Fruit fly (Drosophila melanogaster) whole organism, embryonic: Measurements from ENCODE around the gene Cap-D3.

Source experiments
- BEAF-32 ChIP-seq: fragments of 200-800 bp; sonication (Bioruptor generic); optimal IDR thresholded peaks from 3 replicates; lab custom pipeline; 2017; ENCODE audit warnings: missing biosample characterization, missing genetic modification characterization, mild to moderate bottlenecking, moderate library complexity, missing genetic modification reagents
- CG11504 ChIP-seq: fragments of 200-800 bp; sonication (Bioruptor generic); optimal IDR thresholded peaks from 3 replicates; lab custom pipeline; 2019; ENCODE audit warnings: missing biosample characterization, mild to moderate bottlenecking, missing genetic modification characterization, moderate library complexity
- CG12744 ChIP-seq: fragments of 200-800 bp; sonication (Bioruptor generic); optimal IDR thresholded peaks from 2 replicates; lab custom pipeline; 2016; ENCODE audit warnings: missing biosample characterization, missing genetic modification characterization
- CG15073 ChIP-seq: fragments of 200-800 bp; sonication (Bioruptor generic); optimal IDR thresholded peaks from 2 replicates; lab custom pipeline; 2016; ENCODE audit warnings: missing biosample characterization, missing genetic modification characterization
- CG18011 ChIP-seq: fragments of 200-800 bp; sonication (Bioruptor generic); optimal IDR thresholded peaks from 2 replicates; lab custom pipeline; 2017; ENCODE audit warnings: missing biosample characterization, missing genetic modification characterization, mild to moderate bottlenecking, moderate library complexity, missing genotype
- CG1832 ChIP-seq: fragments of 200-800 bp; sonication (Bioruptor generic); optimal IDR thresholded peaks from 2 replicates; lab custom pipeline; 2017; ENCODE audit warnings: missing biosample characterization, mild to moderate bottlenecking, missing genetic modification characterization, inconsistent platforms
- CG18476 ChIP-seq: fragments of 200-800 bp; sonication (Bioruptor generic); optimal IDR thresholded peaks from 2 replicates; lab custom pipeline; 2016; ENCODE audit warnings: missing biosample characterization, mild to moderate bottlenecking, missing genetic modification characterization
- CG30020 ChIP-seq: fragments of 200-800 bp; optimal IDR thresholded peaks from 2 replicates; lab custom pipeline; 2019; ENCODE audit warnings: missing biosample characterization, mild to moderate bottlenecking, missing genetic modification characterization, moderate library complexity
- CG31388 ChIP-seq: fragments of 200-800 bp; sonication (Bioruptor generic); optimal IDR thresholded peaks from 2 replicates; lab custom pipeline; 2016; ENCODE audit warnings: missing biosample characterization, missing genetic modification characterization
- CG32532 ChIP-seq: fragments of 200-800 bp; sonication (Bioruptor generic); IDR thresholded peaks from 2 replicates; pipeline ENCODE4 v1.3.6; 2022; ENCODE audit warnings: missing biosample characterization, missing genetic modification characterization
- CG5953 ChIP-seq: fragments of 200-800 bp; sonication (Bioruptor generic); IDR thresholded peaks from 2 replicates; pipeline ENCODE4 v1.3.6; 2022; ENCODE audit warnings: missing biosample characterization, missing genetic modification characterization
- CG6175 ChIP-seq: fragments of 200-800 bp; sonication (Bioruptor generic); IDR thresholded peaks from 3 replicates; pipeline ENCODE4 v1.3.6; 2022; ENCODE audit warnings: missing biosample characterization, missing genetic modification characterization
- CG6765 ChIP-seq: fragments of 200-800 bp; sonication (Bioruptor generic); optimal IDR thresholded peaks from 3 replicates; lab custom pipeline; 2017; ENCODE audit warnings: missing biosample characterization, mild to moderate bottlenecking, missing genetic modification characterization
- CG7786 ChIP-seq: fragments of 200-800 bp; sonication (Bioruptor generic); optimal IDR thresholded peaks from 2 replicates; lab custom pipeline; 2016; ENCODE audit warnings: missing biosample characterization, missing genetic modification characterization
- CG8765 ChIP-seq: fragments of 200-800 bp; sonication (Bioruptor generic); IDR thresholded peaks from 2 replicates; pipeline ENCODE4 v1.3.6; 2022; ENCODE audit warnings: missing biosample characterization, missing genetic modification characterization
- CoRest ChIP-seq: fragments of 200-800 bp; sonication (Bioruptor generic); optimal IDR thresholded peaks from 3 replicates; lab custom pipeline; 2018; ENCODE audit warnings: missing biosample characterization, mild to moderate bottlenecking, missing genetic modification characterization, moderate library complexity
- Dp ChIP-seq: fragments of 200-800 bp; sonication (Bioruptor generic); optimal IDR thresholded peaks from 2 replicates; lab custom pipeline; 2018; ENCODE audit warnings: missing biosample characterization, mild to moderate bottlenecking, missing genetic modification characterization, moderate library complexity
- Fer1 ChIP-seq: fragments of 200-800 bp; sonication (Bioruptor generic); optimal IDR thresholded peaks from 2 replicates; lab custom pipeline; 2017; ENCODE audit warnings: missing biosample characterization, mild to moderate bottlenecking, missing genetic modification characterization
- Mrtf ChIP-seq: fragments of 200-800 bp; sonication (Bioruptor generic); IDR thresholded peaks from 3 replicates; pipeline ENCODE4 v1.3.6; 2022; ENCODE audit warnings: missing biosample characterization, missing genetic modification characterization
- NC2β ChIP-seq: fragments of 200-800 bp; sonication (Bioruptor generic); optimal IDR thresholded peaks from 2 replicates; lab custom pipeline; 2016; ENCODE audit warnings: missing biosample characterization, missing genetic modification characterization
- Rfx ChIP-seq: fragments of 200-800 bp; sonication (Bioruptor generic); IDR thresholded peaks from 2 replicates; pipeline ENCODE4 v1.3.6; 2022; ENCODE audit warnings: missing biosample characterization, missing genetic modification characterization
- Sin3A ChIP-seq: fragments of >200 bp; optimal IDR thresholded peaks from 2 replicates; lab custom pipeline; 2018
- Sox102F ChIP-seq: fragments of 200-800 bp; sonication (Bioruptor generic); optimal IDR thresholded peaks from 2 replicates; lab custom pipeline; 2018; ENCODE audit warnings: missing biosample characterization, mild to moderate bottlenecking, missing genetic modification characterization, moderate library complexity
- TFAM ChIP-seq: fragments of 200-800 bp; sonication (Bioruptor generic); optimal IDR thresholded peaks from 2 replicates; lab custom pipeline; 2017; ENCODE audit warnings: missing biosample characterization, missing genetic modification characterization, inconsistent platforms
- YL-1 ChIP-seq: fragments of 200-800 bp; sonication (Bioruptor generic); optimal IDR thresholded peaks from 3 replicates; lab custom pipeline; 2017; ENCODE audit warnings: missing biosample characterization, mild to moderate bottlenecking, missing genetic modification characterization
- amos ChIP-seq: fragments of 200-800 bp; sonication (Bioruptor generic); IDR thresholded peaks from 2 replicates; pipeline ENCODE4 v1.3.6; 2022; ENCODE audit warnings: missing biosample characterization, missing genetic modification characterization; ENCODE audit not compliant: partially characterized antibody
- ash1 ChIP-seq: fragments of 200-800 bp; sonication (Bioruptor generic); optimal IDR thresholded peaks from 2 replicates; lab custom pipeline; 2018; ENCODE audit warnings: missing biosample characterization, mild to moderate bottlenecking, missing genetic modification characterization
- br ChIP-seq: fragments of >200 bp; optimal IDR thresholded peaks from 2 replicates; lab custom pipeline; 2017
- ftz-f1 ChIP-seq: fragments of 200-800 bp; sonication (Bioruptor generic); optimal IDR thresholded peaks from 2 replicates; lab custom pipeline; 2016; ENCODE audit warnings: missing biosample characterization, missing genetic modification characterization
- gfzf ChIP-seq: fragments of 200-800 bp; sonication (Bioruptor generic); optimal IDR thresholded peaks from 2 replicates; lab custom pipeline; 2016; ENCODE audit warnings: missing biosample characterization, mild to moderate bottlenecking, missing genetic modification characterization, moderate library complexity
- gsb-n ChIP-seq: fragments of 200-800 bp; sonication (Bioruptor generic); optimal IDR thresholded peaks from 3 replicates; lab custom pipeline; 2018; ENCODE audit warnings: missing biosample characterization, mild to moderate bottlenecking, missing genetic modification characterization
- gt ChIP-seq: fragments of 200-800 bp; sonication (Bioruptor generic); IDR thresholded peaks from 2 replicates; pipeline ENCODE4 v1.3.6; 2022; ENCODE audit warnings: missing biosample characterization, missing genetic modification characterization
- ham ChIP-seq: fragments of 200-800 bp; sonication (Bioruptor generic); IDR thresholded peaks from 2 replicates; pipeline ENCODE4 v1.3.6; 2022; ENCODE audit warnings: missing biosample characterization, missing genetic modification characterization
- hb ChIP-seq: fragments of 200-800 bp; sonication (Bioruptor generic); IDR thresholded peaks from 3 replicates; pipeline ENCODE4 v1.3.6; 2022; ENCODE audit warnings: missing biosample characterization, missing genetic modification characterization; ENCODE audit not compliant: partially characterized antibody
- ind ChIP-seq: fragments of 200-800 bp; sonication (Bioruptor generic); optimal IDR thresholded peaks from 3 replicates; lab custom pipeline; 2016; ENCODE audit warnings: missing biosample characterization, missing genetic modification characterization
- jigr1 ChIP-seq: fragments of 200-800 bp; sonication (Bioruptor generic); IDR thresholded peaks from 3 replicates; pipeline ENCODE4 v1.3.6; 2022; ENCODE audit warnings: missing biosample characterization, missing genetic modification characterization
- jumu ChIP-seq: fragments of 200-800 bp; sonication (Bioruptor generic); optimal IDR thresholded peaks from 3 replicates; lab custom pipeline; 2016; ENCODE audit warnings: missing biosample characterization, missing genetic modification characterization
- lbe ChIP-seq: fragments of 200-800 bp; sonication (Bioruptor generic); optimal IDR thresholded peaks from 2 replicates; lab custom pipeline; 2016; ENCODE audit warnings: missing biosample characterization, mild to moderate bottlenecking, missing genetic modification characterization
- lilli ChIP-seq: fragments of 200-800 bp; sonication (Bioruptor generic); optimal IDR thresholded peaks from 3 replicates; lab custom pipeline; 2016; ENCODE audit warnings: missing biosample characterization, missing genetic modification characterization
- maf-S ChIP-seq: fragments of 200-800 bp; sonication (Bioruptor generic); optimal IDR thresholded peaks from 2 replicates; lab custom pipeline; 2016; ENCODE audit warnings: missing biosample characterization, missing genetic modification characterization
- mld ChIP-seq: fragments of 200-800 bp; sonication (Bioruptor generic); IDR thresholded peaks from 3 replicates; pipeline ENCODE4 v1.3.6; 2022; ENCODE audit warnings: missing biosample characterization, missing genetic modification characterization; ENCODE audit not compliant: partially characterized antibody
- nau ChIP-seq: fragments of 200-800 bp; sonication (Bioruptor generic); optimal IDR thresholded peaks from 3 replicates; lab custom pipeline; 2017; ENCODE audit warnings: missing biosample characterization, mild to moderate bottlenecking, missing genetic modification characterization, missing genetic modification reagents
- otp ChIP-seq: fragments of 200-800 bp; sonication (Bioruptor generic); IDR thresholded peaks from 3 replicates; pipeline ENCODE4, ENCODE4 v1.3.6; 2022; ENCODE audit warnings: missing biosample characterization, missing genetic modification characterization
- pb ChIP-seq: fragments of 200-800 bp; sonication (Bioruptor generic); optimal IDR thresholded peaks from 3 replicates; lab custom pipeline; 2016; ENCODE audit warnings: missing biosample characterization, missing genetic modification characterization
- sens ChIP-seq: fragments of 200-800 bp; sonication (Bioruptor generic); peaks from one replicate; lab custom pipeline; 2016; ENCODE audit warnings: missing biosample characterization, missing genetic modification characterization
- sob ChIP-seq: fragments of 200-800 bp; sonication (Bioruptor generic); IDR thresholded peaks from 2 replicates; pipeline ENCODE4 v1.3.6; 2022; ENCODE audit warnings: missing biosample characterization, missing genetic modification characterization
- sqz ChIP-seq: fragments of 200-800 bp; sonication (Bioruptor generic); optimal IDR thresholded peaks from 3 replicates; lab custom pipeline; 2018; ENCODE audit warnings: missing biosample characterization, mild to moderate bottlenecking, missing genetic modification characterization
- stwl ChIP-seq: fragments of 200-800 bp; sonication (Bioruptor generic); optimal IDR thresholded peaks from 3 replicates; lab custom pipeline; 2018; ENCODE audit warnings: missing biosample characterization, mild to moderate bottlenecking, missing genetic modification characterization, moderate library complexity
- tll ChIP-seq, 2 experiments: fragments of 200-800 bp in 1 of 2; fragments of >200 bp in 1 of 2; sonication (Bioruptor generic) in 1 of 2; optimal IDR thresholded peaks; 2 replicates each; lab custom pipeline; 2017 to 2019; ENCODE audit warnings: missing biosample characterization in 2 of 2, missing genetic modification characterization in 2 of 2, mild to moderate bottlenecking in 1 of 2, moderate library complexity in 1 of 2
- wek ChIP-seq: fragments of 200-800 bp; sonication (Bioruptor generic); optimal IDR thresholded peaks from 3 replicates; lab custom pipeline; 2018; ENCODE audit warnings: missing biosample characterization, mild to moderate bottlenecking, missing genetic modification characterization, moderate library complexity
- zfh2 ChIP-seq: fragments of 200-800 bp; sonication (Bioruptor generic); optimal IDR thresholded peaks from 2 replicates; lab custom pipeline; 2016; ENCODE audit warnings: missing biosample characterization, missing genetic modification characterization

The Cap-D3 gene

dm6 chr2L:5542944-5543515 is 17.3 kb downstream of the Cap-D3 start (continued):
- no peak for TF ChIP-seq CG15073 (GFP tag; lab: Kevin White, UChicago)
- peak; percentile 41 for TF ChIP-seq zfh2
- TF ChIP-seq Fer1 = peak; percentile 68
- no peak for TF ChIP-seq ham (GFP tag; lab: Robert Waterston, UW)
- peak; percentile 50; the same call in 1 of the 3 replicates for TF ChIP-seq Mrtf (GFP tag; lab: Robert Waterston, UW)
- peak; percentile 7 for TF ChIP-seq maf-S (GFP tag; lab: Kevin White, UChicago)
- peak; percentile 37 for TF ChIP-seq ftz-f1 (GFP tag; lab: Kevin White, UChicago)
- no peak for TF ChIP-seq stwl (tag; lab: Kevin White, UChicago)
- no peak for TF ChIP-seq hb (GFP tag; lab: Robert Waterston, UW)
- no peak for TF ChIP-seq Sin3A (lab: Kevin White, UChicago)
- no peak for TF ChIP-seq gsb-n (tag; lab: Kevin White, UChicago)
- TF ChIP-seq Rfx (GFP tag; lab: Robert Waterston, UW) = peak; percentile 78
- TF ChIP-seq jumu (GFP tag; lab: Kevin White, UChicago) = no peak
- TF ChIP-seq CG31388 (GFP tag; lab: Kevin White, UChicago) = no peak
- TF ChIP-seq pb (GFP tag; lab: Kevin White, UChicago) = no peak
- TF ChIP-seq jigr1 (GFP tag; lab: Robert Waterston, UW) = no peak
- peak; percentile 1 for TF ChIP-seq ash1 (GFP tag; lab: Kevin White, UChicago)
- no peak for TF ChIP-seq TFAM (GFP tag; lab: Kevin White, UChicago)
- no peak for TF ChIP-seq NC2β
- TF ChIP-seq lilli = peak; percentile 71
- 0 out of 2 replicates have a peak, but pooled peaks have one; percentile 36 for TF ChIP-seq CG5953 (GFP tag; lab: Robert Waterston, UW)
- peak; percentile 67 for TF ChIP-seq sens
- TF ChIP-seq lbe (GFP tag; lab: Kevin White, UChicago) = no peak
- no peak for TF ChIP-seq nau (GFP tag; lab: Kevin White, UChicago)
- TF ChIP-seq sqz (GFP tag; lab: Kevin White, UChicago) = no peak
- TF ChIP-seq gfzf (GFP tag; lab: Kevin White, UChicago) = no peak
- peak; percentile 60 for TF ChIP-seq CG1832 (GFP tag; lab: Kevin White, UChicago)
- TF ChIP-seq sob = peak; percentile 66
- peak; percentile 26 for TF ChIP-seq CG7786 (GFP tag; lab: Kevin White, UChicago)
- TF ChIP-seq ind = peak; percentile 61
- TF ChIP-seq CG6765 = peak; percentile 39
- peak; percentile 45 for TF ChIP-seq CoRest (tag; lab: Kevin White, UChicago)
- peak; percentile 70 for TF ChIP-seq CG32532 (GFP tag; lab: Robert Waterston, UW)
- TF ChIP-seq CG11504 (tag; lab: Kevin White, UChicago) = no peak
- TF ChIP-seq YL-1 (GFP tag; lab: Kevin White, UChicago) = no peak
- TF ChIP-seq CG18476 (GFP tag; lab: Kevin White, UChicago) = no peak
- TF ChIP-seq br (lab: Kevin White, UChicago) = no peak
- no peak for TF ChIP-seq gt
- no peak for TF ChIP-seq BEAF-32 (GFP tag; lab: Kevin White, UChicago)
- TF ChIP-seq tll (GFP tag; optimal IDR thresholded peaks at IDR 0.05; lab: Kevin White, UChicago) = no peak
- TF ChIP-seq otp = 0 out of 3 replicates have a peak, but pooled peaks have one; percentile 18
- no peak for TF ChIP-seq CG12744
- no peak for TF ChIP-seq CG8765 (GFP tag; lab: Robert Waterston, UW)
- TF ChIP-seq CG18011 (GFP tag; lab: Kevin White, UChicago) = peak; percentile 14
- TF ChIP-seq CG6175 (GFP tag; lab: Robert Waterston, UW) = 0 out of 3 replicates have a peak, but pooled peaks have one; percentile 50
- no peak for TF ChIP-seq Dp (GFP tag; lab: Kevin White, UChicago)
- TF ChIP-seq CG30020 (tag; lab: Kevin White, UChicago) = no peak
- TF ChIP-seq Sox102F (GFP tag; lab: Kevin White, UChicago) = no peak
- TF ChIP-seq wek (GFP tag; lab: Kevin White, UChicago) = no peak
- TF ChIP-seq mld = no peak
- peak; percentile 38; the same call in 1 of the 2 replicates for TF ChIP-seq amos
